Fruit fly (Drosophila melanogaster) whole organism, larva: ENCODE measurements around the gene CG2233.

Experiments used
- noc ChIP-seq: fragments of 200-800 bp; sonication (Bioruptor generic); optimal IDR thresholded peaks from 3 replicates; lab custom pipeline; 2019; ENCODE audit warnings: missing biosample characterization, mild to moderate bottlenecking, missing genetic modification characterization, moderate library complexity

Gene CG2233

dm6 chrX:8056597-8057228, 19.4 kb upstream of the CG2233 start:
- no peak for TF ChIP-seq noc (tag; lab: Kevin White, UChicago)

dm6 chrX:8056084-8056483, 18.8 kb upstream of the CG2233 start:
- no peak for TF ChIP-seq noc (tag; lab: Kevin White, UChicago)

DNA sequence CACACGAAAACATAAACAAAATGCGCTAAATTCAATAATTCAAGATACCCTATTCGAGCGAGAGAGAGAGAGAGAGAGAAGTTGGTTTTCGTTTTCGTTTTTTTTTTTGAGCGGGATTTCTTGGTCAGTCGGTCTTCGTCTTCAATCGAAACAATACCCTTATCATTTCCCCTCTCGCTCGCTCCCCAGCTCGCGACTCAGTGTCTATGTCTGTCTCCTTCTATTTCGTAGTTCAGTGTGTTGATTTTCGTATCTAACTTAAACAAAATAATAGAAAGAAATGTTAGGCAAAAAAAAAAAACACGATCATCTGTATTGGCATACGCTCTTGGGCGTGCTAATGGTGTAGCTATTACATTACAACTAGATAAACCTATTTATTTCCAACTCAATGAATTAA, 12.0 kb upstream of the CG2233 start:
- TF ChIP-seq noc (tag; lab: Kevin White, UChicago), result no peak

DNA sequence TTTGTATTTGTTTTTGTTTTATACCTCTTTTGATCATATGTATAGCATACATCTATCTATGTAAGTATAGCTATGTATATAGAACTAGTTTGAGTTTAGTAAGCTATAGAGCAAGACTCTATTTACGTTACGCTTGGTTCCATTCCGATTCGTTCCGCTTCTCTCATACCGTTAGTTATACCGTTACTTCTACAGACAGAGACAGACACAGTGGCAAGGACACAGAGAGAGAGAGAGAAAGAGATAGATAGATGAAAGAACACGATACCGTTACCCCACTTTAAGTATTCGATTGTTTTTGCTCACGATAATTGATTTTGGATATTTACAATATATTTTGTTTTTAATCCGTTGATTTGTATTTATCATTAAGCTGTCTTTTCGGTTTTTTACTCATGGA, 9.2 kb upstream of the CG2233 start:
- TF ChIP-seq noc (tag; lab: Kevin White, UChicago), result no peak

DNA sequence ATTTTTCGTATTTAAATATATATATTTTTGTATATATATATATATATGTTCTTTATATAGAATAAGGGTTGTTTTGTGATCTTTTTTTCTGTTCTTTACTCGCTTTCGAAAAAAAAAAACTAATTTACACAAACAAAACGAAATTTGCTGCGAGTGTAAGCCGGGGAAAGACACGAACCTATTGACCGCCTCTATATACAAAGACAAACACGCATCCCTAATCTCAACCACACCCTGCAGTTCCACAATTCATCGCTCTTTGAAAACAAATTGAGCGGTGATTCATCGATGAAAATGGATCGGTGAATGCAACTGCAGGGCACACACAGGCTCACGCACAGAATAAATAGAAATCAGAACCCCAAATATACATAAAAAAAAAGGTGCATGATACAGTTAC, 1.6 kb upstream of the CG2233 start:
- no peak for TF ChIP-seq noc (tag; lab: Kevin White, UChicago)

- no peak for TF ChIP-seq noc (tag; lab: Kevin White, UChicago)
These were observed 16.1 kb downstream of the CG2233 start, which contains the start of gene CG15333 for dm6 chrX:8021245-8021644. CG15333 (minus strand) TSS chrX:8021345.

- no peak for TF ChIP-seq noc (tag; lab: Kevin White, UChicago)
These were observed 42.1 kb downstream of the CG2233 start, which contains the start of gene Tbh for dm6 chrX:7995171-7995747. Tbh (plus strand) TSS chrX:7995697.

- no peak for TF ChIP-seq noc (tag; lab: Kevin White, UChicago)
These were observed 50.8 kb downstream of the CG2233 start for dm6 chrX:7986551-7986950.
